Fruit fly (Drosophila melanogaster) whole organism, embryonic: ENCODE data around the gene nAChRalpha7.
A peak's percentile ranks its signal among the peaks of the same experiment; 100 is the strongest.

Source experiments
- BtbVII ChIP-seq: fragments of 200-800 bp; sonication (Bioruptor generic); optimal IDR thresholded peaks from 3 replicates; lab custom pipeline; 2017; ENCODE audit warnings: missing biosample characterization, mild to moderate bottlenecking, missing genetic modification characterization
- CG11723 ChIP-seq: fragments of 200-800 bp; sonication (Bioruptor generic); optimal IDR thresholded peaks from 2 replicates; lab custom pipeline; 2017; ENCODE audit warnings: missing biosample characterization, mild to moderate bottlenecking, missing genetic modification characterization
- CG1233 ChIP-seq: fragments of 200-800 bp; sonication (Bioruptor generic); optimal IDR thresholded peaks from 4 replicates; lab custom pipeline; 2018; ENCODE audit warnings: missing biosample characterization, mild to moderate bottlenecking, missing genetic modification characterization
- CG15601 ChIP-seq: fragments of 200-800 bp; sonication (Bioruptor generic); optimal IDR thresholded peaks from 3 replicates; lab custom pipeline; 2019; ENCODE audit warnings: missing biosample characterization, mild to moderate bottlenecking, missing genetic modification characterization, moderate library complexity
- CG34376 ChIP-seq: fragments of 200-800 bp; sonication (Bioruptor generic); optimal IDR thresholded peaks from 2 replicates; lab custom pipeline; 2018; ENCODE audit warnings: missing biosample characterization, mild to moderate bottlenecking, missing genetic modification characterization
- CG6689 ChIP-seq: fragments of 200-800 bp; sonication (Bioruptor generic); IDR thresholded peaks from 2 replicates; pipeline ENCODE4 v1.3.6; 2022; ENCODE audit warnings: missing biosample characterization, missing genetic modification characterization
- CG8924 ChIP-seq: fragments of 200-800 bp; optimal IDR thresholded peaks from 3 replicates; lab custom pipeline; 2019; ENCODE audit warnings: missing biosample characterization, mild to moderate bottlenecking, missing genetic modification characterization, moderate library complexity
- CG9437 ChIP-seq: fragments of 200-800 bp; sonication (Bioruptor generic); optimal IDR thresholded peaks from 2 replicates; lab custom pipeline; 2018; ENCODE audit warnings: missing biosample characterization, mild to moderate bottlenecking, missing genetic modification characterization
- CoRest ChIP-seq: fragments of 200-800 bp; sonication (Bioruptor generic); optimal IDR thresholded peaks from 3 replicates; lab custom pipeline; 2018; ENCODE audit warnings: missing biosample characterization, mild to moderate bottlenecking, missing genetic modification characterization, moderate library complexity
- Dll ChIP-seq: fragments of 200-800 bp; sonication (Bioruptor generic); IDR thresholded peaks from 4 replicates; pipeline ENCODE4 v1.3.6; 2022; ENCODE audit warnings: missing biosample characterization, missing genetic modification characterization; ENCODE audit not compliant: partially characterized antibody
- E2f1 ChIP-seq: fragments of 200-800 bp; sonication (Bioruptor generic); IDR thresholded peaks from 2 replicates; pipeline ENCODE4 v1.3.6; 2022; ENCODE audit warnings: missing biosample characterization, missing genetic modification characterization
- Ets65A ChIP-seq: fragments of 200-800 bp; sonication (Bioruptor generic); peaks from one replicate; lab custom pipeline; 2016; ENCODE audit warnings: missing biosample characterization, missing genetic modification characterization
- H15 ChIP-seq: fragments of 200-800 bp; sonication (Bioruptor generic); IDR thresholded peaks from 3 replicates; pipeline ENCODE4 v1.3.6; 2022; ENCODE audit warnings: missing biosample characterization, missing genetic modification characterization
- Hr3 ChIP-seq: fragments of 200-800 bp; sonication (Bioruptor generic); optimal IDR thresholded peaks from 3 replicates; lab custom pipeline; 2016; ENCODE audit warnings: missing biosample characterization, missing genetic modification characterization
- Med ChIP-seq: fragments of 200-800 bp; sonication (Bioruptor generic); peaks from one replicate; lab custom pipeline; 2016; ENCODE audit warnings: missing biosample characterization, missing genetic modification characterization, mild to moderate bottlenecking, inconsistent platforms, moderate library complexity
- Pdp1 ChIP-seq, 2 experiments: fragments of 200-800 bp; sonication (Bioruptor generic); optimal IDR thresholded peaks; 3 replicates each; lab custom pipeline; 2016; ENCODE audit warnings: missing biosample characterization in 2 of 2, missing genetic modification characterization in 2 of 2, mild to moderate bottlenecking in 1 of 2, moderate library complexity in 1 of 2
- Ssrp ChIP-seq: fragments of 200-800 bp; sonication (Bioruptor generic); optimal IDR thresholded peaks from 2 replicates; lab custom pipeline; 2018; ENCODE audit warnings: missing biosample characterization, mild to moderate bottlenecking, missing genetic modification characterization, moderate library complexity
- Stat92E ChIP-seq, 3 experiments: fragments of >200 bp in 2 of 3; fragments of 200-800 bp in 1 of 3; sonication (Bioruptor generic) in 1 of 3; optimal IDR thresholded peaks; 2 replicates each; lab custom pipeline; 2017 to 2019; ENCODE audit warnings: missing biosample characterization in 3 of 3, missing genetic modification characterization in 3 of 3, mild to moderate bottlenecking in 1 of 3, moderate library complexity in 1 of 3
- Vsx1 ChIP-seq: fragments of 200-800 bp; sonication (Bioruptor generic); optimal IDR thresholded peaks from 2 replicates; lab custom pipeline; 2017; ENCODE audit warnings: missing biosample characterization, mild to moderate bottlenecking, missing genetic modification characterization, missing genetic modification reagents
- bigmax ChIP-seq: fragments of 200-800 bp; sonication (Bioruptor generic); optimal IDR thresholded peaks from 2 replicates; lab custom pipeline; 2018; ENCODE audit warnings: missing biosample characterization, mild to moderate bottlenecking, missing genetic modification characterization
- chinmo ChIP-seq: fragments of 200-800 bp; sonication (Bioruptor generic); IDR thresholded peaks from 4 replicates; pipeline ENCODE4 v1.3.6; 2022; ENCODE audit warnings: missing biosample characterization, missing genetic modification characterization; ENCODE audit not compliant: partially characterized antibody
- exex ChIP-seq: fragments of 200-800 bp; sonication (Bioruptor generic); optimal IDR thresholded peaks from 4 replicates; lab custom pipeline; 2018; ENCODE audit warnings: missing biosample characterization, mild to moderate bottlenecking, missing genetic modification characterization, moderate library complexity
- fd64A ChIP-seq: fragments of 200-800 bp; sonication (Bioruptor generic); optimal IDR thresholded peaks from 3 replicates; lab custom pipeline; 2018; ENCODE audit warnings: missing biosample characterization, mild to moderate bottlenecking, missing genetic modification characterization
- gem ChIP-seq: fragments of 200-800 bp; sonication (Bioruptor generic); optimal IDR thresholded peaks from 2 replicates; lab custom pipeline; 2019; ENCODE audit warnings: missing biosample characterization, mild to moderate bottlenecking, missing genetic modification characterization, moderate library complexity
- grn ChIP-seq: fragments of 200-800 bp; sonication (Bioruptor generic); optimal IDR thresholded peaks from 3 replicates; lab custom pipeline; 2017; ENCODE audit warnings: missing biosample characterization, missing genetic modification characterization
- gsb-n ChIP-seq: fragments of 200-800 bp; sonication (Bioruptor generic); optimal IDR thresholded peaks from 3 replicates; lab custom pipeline; 2018; ENCODE audit warnings: missing biosample characterization, mild to moderate bottlenecking, missing genetic modification characterization
- hkb ChIP-seq, 2 experiments: fragments of 200-800 bp in 1 of 2; fragments of >200 bp in 1 of 2; sonication (Bioruptor generic) in 1 of 2; IDR thresholded peaks in 1 of 2; optimal IDR thresholded peaks in 1 of 2; 2 replicates each; pipeline versions ENCODE4 v1.3.6 to Lab custom; 2017 to 2022; ENCODE audit warnings: missing biosample characterization in 1 of 2, missing genetic modification characterization in 1 of 2
- insv ChIP-seq, 2 experiments: fragments of 200-800 bp; sonication (Bioruptor generic); optimal IDR thresholded peaks; 3 replicates each; lab custom pipeline; 2016 to 2018; ENCODE audit warnings: missing biosample characterization in 2 of 2, missing genetic modification characterization in 2 of 2
- lov ChIP-seq, 2 experiments: fragments of 200-800 bp in 1 of 2; fragments of >200 bp in 1 of 2; sonication (Bioruptor generic) in 1 of 2; IDR thresholded peaks in 1 of 2; optimal IDR thresholded peaks in 1 of 2; 2 replicates in 1 of 2; 3 replicates in 1 of 2; pipeline versions ENCODE4 v1.3.6 to Lab custom; 2017 to 2022; ENCODE audit warnings: missing biosample characterization in 1 of 2, missing genetic modification characterization in 1 of 2
- mirr ChIP-seq: fragments of 200-800 bp; sonication (Bioruptor generic); optimal IDR thresholded peaks from 3 replicates; lab custom pipeline; 2018; ENCODE audit warnings: missing biosample characterization, mild to moderate bottlenecking, missing genetic modification characterization
- peb ChIP-seq: fragments of 200-800 bp; sonication (Bioruptor generic); IDR thresholded peaks from 2 replicates; pipeline ENCODE4 v1.3.6; 2022; ENCODE audit warnings: missing biosample characterization, missing genetic modification characterization
- seq ChIP-seq: fragments of 200-800 bp; sonication (Bioruptor generic); IDR thresholded peaks from 2 replicates; pipeline ENCODE4 v1.3.6; 2022; ENCODE audit warnings: missing biosample characterization, missing genetic modification characterization
- slou ChIP-seq: fragments of 200-800 bp; sonication (Bioruptor generic); optimal IDR thresholded peaks from 3 replicates; lab custom pipeline; 2016; ENCODE audit warnings: missing biosample characterization, missing genetic modification characterization
- sug ChIP-seq: fragments of 200-800 bp; optimal IDR thresholded peaks from 2 replicates; lab custom pipeline; 2019; ENCODE audit warnings: missing biosample characterization, mild to moderate bottlenecking, missing genetic modification characterization, moderate library complexity
- wek ChIP-seq: fragments of 200-800 bp; sonication (Bioruptor generic); optimal IDR thresholded peaks from 3 replicates; lab custom pipeline; 2018; ENCODE audit warnings: missing biosample characterization, mild to moderate bottlenecking, missing genetic modification characterization, moderate library complexity

nAChRalpha7 gene

dm6 chrX:19294953-19295352 lies 53.3 kb downstream of the nAChRalpha7 start (continued):
- TF ChIP-seq gsb-n (tag; lab: Kevin White, UChicago) (no peak), peb (no peak), Dll (GFP tag; lab: Robert Waterston, UW) (no peak), seq (GFP tag; lab: Robert Waterston, UW) (no peak), CG6689 (no peak), CG11723 (GFP tag; lab: Kevin White, UChicago) (no peak), CG9437 (GFP tag; lab: Kevin White, UChicago) (no peak), CG1233 (GFP tag; lab: Kevin White, UChicago) (no peak), chinmo (0 out of 4 replicates have a peak, but pooled peaks have one; percentile 26), Ssrp (tag; lab: Kevin White, UChicago) (no peak), CoRest (tag; lab: Kevin White, UChicago) (no peak), slou (GFP tag; lab: Kevin White, UChicago) (no peak), hkb (optimal IDR thresholded peaks at IDR 0.05; lab: Kevin White, UChicago) (peak; percentile 83), hkb (GFP tag; IDR thresholded peaks at IDR 0.05; lab: Robert Waterston, UW) (no peak), gem (no peak), CG8924 (no peak), fd64A (GFP tag; lab: Kevin White, UChicago) (no peak)

DNA sequence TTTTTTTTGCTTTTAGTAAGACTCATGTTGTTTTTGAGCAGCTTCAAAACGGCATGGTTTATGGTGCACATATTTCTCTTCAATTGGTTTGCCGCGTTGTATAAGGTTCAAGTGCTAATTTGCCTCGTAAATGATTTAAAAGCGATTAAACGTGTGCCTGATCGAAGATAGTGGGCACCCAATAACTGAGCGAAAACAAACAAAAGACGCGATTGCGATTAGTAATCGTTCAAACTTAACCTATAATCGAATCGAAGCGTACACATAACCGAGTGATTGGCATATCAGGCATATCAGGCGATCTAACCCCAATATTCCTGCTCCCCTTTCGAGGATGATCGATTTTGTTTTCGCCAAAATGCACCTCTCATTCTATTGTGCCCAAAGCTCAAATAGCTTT lies 54.2 kb downstream of the nAChRalpha7 start:
- TF ChIP-seq E2f1 (GFP tag; lab: Robert Waterston, UW) (no peak), CG34376 (GFP tag; lab: Kevin White, UChicago) (peak; percentile 22), Vsx1 (GFP tag; lab: Kevin White, UChicago) (peak; percentile 70), sug (tag; lab: Kevin White, UChicago) (peak; percentile 75), wek (no peak), Stat92E (GFP tag; optimal IDR thresholded peaks at IDR 0.05; lab: Kevin White, UChicago) (no peak), Pdp1 (GFP tag; optimal IDR thresholded peaks at IDR 0.05; lab: Kevin White, UChicago) (peak in 1 of 2 experiments; percentile 64), bigmax (peak; percentile 78), exex (tag; lab: Kevin White, UChicago) (peak; percentile 98), lov (optimal IDR thresholded peaks at IDR 0.05; lab: Kevin White, UChicago) (no peak), lov (GFP tag; IDR thresholded peaks at IDR 0.05; lab: Robert Waterston, UW) (no peak), grn (GFP tag; lab: Kevin White, UChicago) (peak; percentile 89), H15 (GFP tag; lab: Robert Waterston, UW) (no peak), Ets65A (GFP tag; lab: Kevin White, UChicago) (peak; percentile 1)

DNA sequence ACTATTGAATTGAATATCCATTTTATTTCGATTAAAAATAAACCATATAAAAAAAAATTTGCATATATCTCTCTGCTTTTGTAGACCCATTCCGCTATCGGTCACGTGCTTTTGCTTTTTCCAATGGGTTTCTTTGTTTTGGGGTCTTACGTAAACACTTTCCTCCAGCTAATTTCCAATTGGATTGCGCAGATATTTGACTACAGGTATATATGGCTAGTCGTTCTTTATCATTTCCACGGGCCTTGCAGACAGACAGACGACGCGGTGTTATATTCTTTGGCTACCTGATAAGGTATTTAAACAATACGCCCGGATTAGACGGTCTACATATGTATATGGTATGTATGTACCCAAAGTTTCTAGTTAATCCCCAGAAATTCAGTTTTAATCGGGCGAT lies 54.9 kb downstream of the nAChRalpha7 start:
- TF ChIP-seq CG15601 (no peak), Med (GFP tag; lab: Kevin White, UChicago) (peak; percentile 62), Hr3 (GFP tag; lab: Kevin White, UChicago) (no peak), BtbVII (GFP tag; lab: Kevin White, UChicago) (peak; percentile 5), insv (GFP tag; optimal IDR thresholded peaks at IDR 0.05; lab: Kevin White, UChicago) (peak in 1 of 2 experiments; percentile 39), Pdp1 (GFP tag; optimal IDR thresholded peaks at IDR 0.05; lab: Kevin White, UChicago) (peak in 1 of 2 experiments; percentile 36), mirr (GFP tag; lab: Kevin White, UChicago) (peak; percentile 30)
